Worm (Caenorhabditis elegans) whole organism, early embryonic: ENCODE measurements around the gene znf-622.

Experiments
- B0310.2 ChIP-seq: sonication (generic microtip); optimal IDR thresholded peaks from 2 replicates; lab custom pipeline; 2016; ENCODE audit warnings: mild to moderate bottlenecking, missing genetic modification characterization, missing compliant biosample characterization
- ceh-13 ChIP-seq: fragments of 200-800 bp; sonication (Bioruptor generic); optimal IDR thresholded peaks from 2 replicates; lab custom pipeline; 2018; ENCODE audit warnings: mild to moderate bottlenecking, missing genetic modification characterization, missing compliant biosample characterization
- flt-1 ChIP-seq: fragments of 200-800 bp; sonication (Bioruptor generic); IDR thresholded peaks from 2 replicates; pipeline ENCODE4 v1.3.6; 2022; ENCODE audit warnings: missing genetic modification characterization, missing compliant biosample characterization
- sea-1 ChIP-seq: fragments of 200-800 bp; sonication (Bioruptor generic); conservative IDR thresholded peaks from 2 replicates; pipeline ENCODE4 v1.3.6; 2022; ENCODE audit warnings: missing genetic modification characterization, missing compliant biosample characterization
- tbx-11 ChIP-seq: fragments of 200-800 bp; sonication (Bioruptor generic); IDR thresholded peaks from 2 replicates; pipeline ENCODE4 v1.3.6; 2022; ENCODE audit warnings: missing genetic modification characterization, missing compliant biosample characterization

DNA sequence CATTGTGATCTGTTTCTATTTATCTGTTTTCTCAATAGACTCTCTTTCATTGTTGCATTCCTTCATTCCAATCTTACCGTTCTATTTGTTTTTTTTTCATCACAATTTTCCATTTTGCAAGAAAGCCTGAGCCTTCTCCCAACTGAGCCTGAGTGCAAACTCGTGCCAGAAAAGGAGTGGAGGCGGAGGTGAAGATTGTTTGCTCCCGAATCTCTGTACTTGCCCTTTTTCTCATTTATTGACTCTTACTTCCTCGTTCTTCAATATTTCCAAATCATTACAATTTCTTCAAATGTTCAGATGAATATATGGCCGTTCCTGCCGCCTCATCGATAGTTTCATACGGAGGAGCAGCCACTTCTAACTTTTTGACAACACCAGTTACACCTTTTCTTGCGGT lies 25.4 kb downstream of the znf-622 start, which contains the start of gene let-756:
- no peak for TF ChIP-seq tbx-11
- TF ChIP-seq sea-1: no peak
- no peak for TF ChIP-seq B0310.2
- TF ChIP-seq ceh-13 (GFP tag; lab: Kevin White, UChicago): no peak
- no peak for TF ChIP-seq flt-1 (GFP tag; lab: Robert Waterston, UW)
